Fruit fly (Drosophila melanogaster): Measurements from ENCODE around the gene CG8132.

Gene CG8132

dm6 chr3R:9393542-9394025 lies 7.7 kb upstream of the CG8132 start (continued):
- peak; percentile 61 for TF ChIP-seq CG4707 (GFP tag; optimal IDR thresholded peaks at IDR 0.05)
- no peak for TF ChIP-seq Neu2 (GFP tag; optimal IDR thresholded peaks at IDR 0.05; ENCODE audit: borderline replicate concordance)
- 0 out of 2 replicates have a peak, but pooled peaks have one; percentile 6 for TF ChIP-seq dan (GFP tag; IDR thresholded peaks at IDR 0.05)
- peak; percentile 42 for TF ChIP-seq CG6654 (GFP tag; optimal IDR thresholded peaks at IDR 0.05)
- TF ChIP-seq CG11085 (GFP tag; IDR thresholded peaks at IDR 0.05) = no peak
- TF ChIP-seq E2f1 (GFP tag; IDR thresholded peaks at IDR 0.05) = peak; percentile 74
- TF ChIP-seq nerfin-1 (tag; optimal IDR thresholded peaks at IDR 0.05) = peak; percentile 68
- peak in 1 of 2 experiments; percentile 59 for TF ChIP-seq Eip74EF (GFP tag; optimal IDR thresholded peaks at IDR 0.05)
- TF ChIP-seq Hand (GFP tag; optimal IDR thresholded peaks at IDR 0.05) = peak; percentile 19
- TF ChIP-seq yki (optimal IDR thresholded peaks at IDR 0.05) = no peak
- TF ChIP-seq zf30C (GFP tag; optimal IDR thresholded peaks at IDR 0.05) = peak; percentile 54
- TF ChIP-seq CG12942 (GFP tag; optimal IDR thresholded peaks at IDR 0.05) = peak; percentile 23
- no peak for TF ChIP-seq sna (GFP tag; IDR thresholded peaks at IDR 0.05; ENCODE audit: partially characterized antibody)
- TF ChIP-seq pan (optimal IDR thresholded peaks at IDR 0.05) = no peak
- peak in 1 of 2 experiments; percentile 68 for TF ChIP-seq pan (GFP tag; optimal IDR thresholded peaks at IDR 0.05 in 1 of 2, IDR thresholded peaks at IDR 0.05 in 1 of 2)
- TF ChIP-seq salm (tag; optimal IDR thresholded peaks at IDR 0.05) = peak; percentile 58
- peak; percentile 71 for TF ChIP-seq CG14014 (GFP tag; IDR thresholded peaks at IDR 0.05)
- no peak for TF ChIP-seq usp (GFP tag; optimal IDR thresholded peaks at IDR 0.05)
- no peak for TF ChIP-seq CkIIα-i1 (GFP tag; IDR thresholded peaks at IDR 0.05)
- no peak for TF ChIP-seq Bteb2 (GFP tag; optimal IDR thresholded peaks at IDR 0.05)
- no peak for TF ChIP-seq Dfd (GFP tag; optimal IDR thresholded peaks at IDR 0.05)
- TF ChIP-seq unpg (GFP tag; optimal IDR thresholded peaks at IDR 0.05) = peak; percentile 79
- TF ChIP-seq CG30020 (tag; optimal IDR thresholded peaks at IDR 0.05) = peak; percentile 18
- no peak for TF ChIP-seq prd (optimal IDR thresholded peaks at IDR 0.05)
- TF ChIP-seq prd (GFP tag; IDR thresholded peaks at IDR 0.05) = peak; percentile 70; the same call in 2 of the 3 replicates
- no peak for TF ChIP-seq Taf1 (GFP tag; IDR thresholded peaks at IDR 0.05)
- no peak for TF ChIP-seq Hr39 (optimal IDR thresholded peaks at IDR 0.05)
- TF ChIP-seq CG10321 (GFP tag; IDR thresholded peaks at IDR 0.05) = peak; percentile 36; the same call in 1 of the 2 replicates
- no peak for TF ChIP-seq Poxn (GFP tag; IDR thresholded peaks at IDR 0.05)
- TF ChIP-seq CG11695 (GFP tag; IDR thresholded peaks at IDR 0.05) = peak; percentile 65; the same call in 2 of the 3 replicates
- no peak for TF ChIP-seq CG2129 (GFP tag; IDR thresholded peaks at IDR 0.05; ENCODE audit: partially characterized antibody)
- no peak for TF ChIP-seq HLH4C (GFP tag; IDR thresholded peaks at IDR 0.05; ENCODE audit: partially characterized antibody)
- no peak; the same call in 1 of the 2 replicates for TF ChIP-seq CG8765 (GFP tag; IDR thresholded peaks at IDR 0.05)
- TF ChIP-seq Hmx (GFP tag; optimal IDR thresholded peaks at IDR 0.05) = no peak
- TF ChIP-seq knrl (GFP tag; IDR thresholded peaks at IDR 0.05; ENCODE audit: partially characterized antibody) = 0 out of 3 replicates have a peak, but pooled peaks have one; percentile 14
- no peak for TF ChIP-seq CG17912 (GFP tag; optimal IDR thresholded peaks at IDR 0.05)
- no peak for TF ChIP-seq cas (GFP tag; IDR thresholded peaks at IDR 0.05)
- no peak for TF ChIP-seq D (optimal IDR thresholded peaks at IDR 0.05)
- peak; percentile 80 for TF ChIP-seq D (GFP tag; optimal IDR thresholded peaks at IDR 0.05)
- peak; percentile 60 for TF ChIP-seq CG18764 (GFP tag; optimal IDR thresholded peaks at IDR 0.05)
- no peak for TF ChIP-seq Dip2 (GFP tag; IDR thresholded peaks at IDR 0.05)
- TF ChIP-seq gcm2 (GFP tag; optimal IDR thresholded peaks at IDR 0.05) = no peak
- TF ChIP-seq CG17829 (tag; optimal IDR thresholded peaks at IDR 0.05) = peak; percentile 84
- no peak for TF ChIP-seq toy (GFP tag; IDR thresholded peaks at IDR 0.05)
- peak; percentile 76 for TF ChIP-seq CoRest (tag; optimal IDR thresholded peaks at IDR 0.05)
- peak; percentile 65; the same call in 1 of the 3 replicates for TF ChIP-seq CG34422 (GFP tag; IDR thresholded peaks at IDR 0.05)
- peak; percentile 61 for TF ChIP-seq CG10431 (GFP tag; optimal IDR thresholded peaks at IDR 0.05)
- TF ChIP-seq CG15601 (tag; optimal IDR thresholded peaks at IDR 0.05) = peak; percentile 82
- TF ChIP-seq peb (GFP tag; IDR thresholded peaks at IDR 0.05) = peak; percentile 57; the same call in 1 of the 2 replicates
- peak; percentile 19 for TF ChIP-seq CG9797 (GFP tag; optimal IDR thresholded peaks at IDR 0.05)
- peak; percentile 70 for TF ChIP-seq wek (GFP tag; optimal IDR thresholded peaks at IDR 0.05)
- no peak for TF ChIP-seq ab (GFP tag; optimal IDR thresholded peaks at IDR 0.05)
